Fruit fly (Drosophila melanogaster) whole organism, pupa: ENCODE data around the gene CG12239.

Experiments used
- CG10348 ChIP-seq: fragments of 200-800 bp; sonication (Bioruptor generic); IDR thresholded peaks from 2 replicates; pipeline ENCODE4 v1.3.6; 2022; ENCODE audit warnings: missing biosample characterization, missing genetic modification characterization
- CG12605 ChIP-seq: fragments of 200-800 bp; sonication (Bioruptor generic); IDR thresholded peaks from 2 replicates; pipeline ENCODE4 v1.3.6; 2022; ENCODE audit warnings: missing biosample characterization, missing genetic modification characterization
- CG13204 ChIP-seq: fragments of 200-800 bp; sonication (Bioruptor generic); optimal IDR thresholded peaks from 2 replicates; lab custom pipeline; 2018; ENCODE audit warnings: missing biosample characterization, mild to moderate bottlenecking, missing genetic modification characterization, moderate library complexity
- CG14655 ChIP-seq: fragments of 200-800 bp; sonication (Bioruptor generic); optimal IDR thresholded peaks from 3 replicates; lab custom pipeline; 2017; ENCODE audit warnings: mild to moderate bottlenecking, missing biosample characterization, missing genetic modification reagents, missing genetic modification characterization
- CG15710 ChIP-seq: fragments of 200-800 bp; sonication (Bioruptor generic); optimal IDR thresholded peaks from 2 replicates; lab custom pipeline; 2018; ENCODE audit warnings: missing biosample characterization, mild to moderate bottlenecking, missing genetic modification characterization, moderate library complexity
- CG17806 ChIP-seq: fragments of 200-800 bp; sonication (Bioruptor generic); optimal IDR thresholded peaks from 2 replicates; lab custom pipeline; 2018; ENCODE audit warnings: missing biosample characterization, mild to moderate bottlenecking, missing genetic modification characterization, moderate library complexity
- CG32121 ChIP-seq: fragments of 200-800 bp; sonication (Bioruptor generic); IDR thresholded peaks from 2 replicates; pipeline ENCODE4 v1.3.6; 2022; ENCODE audit warnings: missing biosample characterization, missing genetic modification characterization
- CG34367 ChIP-seq: fragments of 200-800 bp; sonication (Bioruptor generic); optimal IDR thresholded peaks from 2 replicates; lab custom pipeline; 2018; ENCODE audit warnings: missing biosample characterization, mild to moderate bottlenecking, missing genetic modification characterization
- CG4496 ChIP-seq: fragments of 200-800 bp; sonication (Bioruptor generic); IDR thresholded peaks from 3 replicates; pipeline ENCODE4 v1.3.6; 2022; ENCODE audit warnings: missing biosample characterization, missing genetic modification characterization
- CG8159 ChIP-seq: fragments of 200-800 bp; sonication (Bioruptor generic); optimal IDR thresholded peaks from 3 replicates; lab custom pipeline; 2018; ENCODE audit warnings: missing biosample characterization, mild to moderate bottlenecking, missing genetic modification characterization, moderate library complexity
- CG8301 ChIP-seq: fragments of 200-800 bp; sonication (Bioruptor generic); optimal IDR thresholded peaks from 2 replicates; lab custom pipeline; 2018; ENCODE audit warnings: missing biosample characterization, mild to moderate bottlenecking, missing genetic modification characterization
- CG9948 ChIP-seq: fragments of 200-800 bp; sonication (Bioruptor generic); optimal IDR thresholded peaks from 2 replicates; lab custom pipeline; 2018; ENCODE audit warnings: missing biosample characterization, mild to moderate bottlenecking, missing genetic modification characterization, moderate library complexity
- D1 ChIP-seq: fragments of 200-800 bp; sonication (Bioruptor generic); optimal IDR thresholded peaks from 2 replicates; lab custom pipeline; 2018; ENCODE audit warnings: missing biosample characterization, mild to moderate bottlenecking, missing genetic modification characterization, moderate library complexity
- EcR ChIP-seq: fragments of 200-800 bp; sonication (Bioruptor generic); optimal IDR thresholded peaks from 3 replicates; lab custom pipeline; 2019; ENCODE audit warnings: missing biosample characterization, missing genetic modification characterization, mild to moderate bottlenecking, moderate library complexity, missing genetic modification reagents
- Ets98B ChIP-seq: fragments of 200-800 bp; sonication (Bioruptor generic); IDR thresholded peaks from 2 replicates; pipeline ENCODE4 v1.3.6; 2022; ENCODE audit warnings: missing biosample characterization, missing genetic modification characterization
- Pif1A ChIP-seq: fragments of 200-800 bp; sonication (Bioruptor generic); optimal IDR thresholded peaks from 3 replicates; lab custom pipeline; 2016; ENCODE audit warnings: missing biosample characterization, missing genetic modification characterization
- Pif1B ChIP-seq: fragments of 200-800 bp; sonication (Bioruptor generic); optimal IDR thresholded peaks from 3 replicates; lab custom pipeline; 2016; ENCODE audit warnings: missing biosample characterization, missing genetic modification characterization
- Snoo ChIP-seq: fragments of 200-800 bp; sonication (Bioruptor generic); optimal IDR thresholded peaks from 3 replicates; lab custom pipeline; 2017; ENCODE audit warnings: missing biosample characterization, mild to moderate bottlenecking, missing genetic modification characterization, inconsistent platforms
- fd96Ca ChIP-seq: fragments of 200-800 bp; sonication (Bioruptor generic); IDR thresholded peaks from 3 replicates; pipeline ENCODE4 v1.3.6; 2022; ENCODE audit warnings: missing biosample characterization, missing genetic modification characterization
- gl ChIP-seq: fragments of 200-800 bp; sonication (Bioruptor generic); optimal IDR thresholded peaks from 2 replicates; lab custom pipeline; 2018; ENCODE audit warnings: missing biosample characterization, mild to moderate bottlenecking, missing genetic modification characterization
- rn ChIP-seq: fragments of 200-800 bp; sonication (Bioruptor generic); IDR thresholded peaks from 2 replicates; pipeline ENCODE4 v1.3.6; 2022; ENCODE audit warnings: missing biosample characterization, missing genetic modification characterization

CG12239 gene

DNA sequence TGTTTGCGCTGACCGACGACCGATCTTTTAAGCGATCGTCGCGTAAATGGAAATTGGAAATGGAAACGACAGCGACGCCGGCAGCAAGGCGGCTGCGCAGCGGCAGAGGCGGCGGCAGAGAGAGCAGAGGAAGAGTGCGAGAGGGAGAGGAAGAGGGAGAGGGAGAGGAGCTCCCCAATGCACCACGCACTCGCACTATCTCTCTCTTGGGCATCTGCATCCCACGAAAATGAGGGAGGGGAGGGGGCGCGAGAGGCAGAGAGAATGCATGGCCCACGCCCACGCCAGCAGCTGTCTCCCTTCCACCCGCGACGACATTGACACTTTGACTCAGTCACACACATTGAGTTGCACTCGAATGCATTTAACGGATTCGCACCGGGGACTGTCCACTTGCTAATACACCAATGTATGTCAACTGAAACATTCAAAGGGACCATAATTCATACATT, 21.2 kb upstream of the CG12239 start, which contains the start of gene CG3097:
CG3097 (minus strand) TSS at position 51 of the 452 bp plus-strand sequence.
- TF ChIP-seq rn (GFP tag; lab: Robert Waterston, UW) (no peak), fd96Ca (peak; percentile 42; the same call in 1 of the 3 replicates), CG13204 (peak; percentile 43), Ets98B (peak; percentile 47; the same call in 1 of the 2 replicates), CG14655 (GFP tag; lab: Kevin White, UChicago) (no peak), CG4496 (GFP tag; lab: Robert Waterston, UW) (peak; percentile 36; the same call in 1 of the 3 replicates), EcR (peak; percentile 44), Pif1A (GFP tag; lab: Kevin White, UChicago) (peak; percentile 7)

DNA sequence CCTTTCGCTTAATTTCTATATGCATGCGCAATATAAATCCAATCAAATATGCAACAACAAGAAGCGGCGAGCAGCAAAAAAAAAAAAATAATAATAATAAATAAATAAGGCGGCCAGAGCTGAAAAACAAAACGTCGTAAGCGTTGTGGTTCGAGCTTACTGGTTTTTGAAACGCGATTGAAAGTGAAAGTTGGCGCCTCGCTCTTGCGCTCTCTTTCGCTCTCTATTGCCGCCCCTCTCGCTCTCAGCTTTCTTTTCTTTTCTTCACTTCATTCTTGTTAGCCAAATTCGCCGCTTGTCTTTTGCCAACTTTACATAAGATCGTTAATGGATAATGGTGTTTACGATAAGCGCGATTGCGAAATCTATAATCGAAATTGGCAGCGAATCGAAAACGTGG, 19.5 kb upstream of the CG12239 start:
- no peak for TF ChIP-seq gl (tag; lab: Kevin White, UChicago)
- TF ChIP-seq CG8301 (tag; lab: Kevin White, UChicago), result no peak
- no peak for TF ChIP-seq CG9948 (tag; lab: Kevin White, UChicago)
- TF ChIP-seq CG32121 (GFP tag; lab: Robert Waterston, UW), result no peak
- TF ChIP-seq EcR, result no peak
- no peak for TF ChIP-seq Pif1A (GFP tag; lab: Kevin White, UChicago)
- no peak for TF ChIP-seq CG12605
- TF ChIP-seq Ets98B, result no peak
- no peak for TF ChIP-seq CG13204
- TF ChIP-seq rn (GFP tag; lab: Robert Waterston, UW), result no peak
- no peak for TF ChIP-seq CG17806 (tag; lab: Kevin White, UChicago)
- no peak for TF ChIP-seq CG10348 (GFP tag; lab: Robert Waterston, UW)
- TF ChIP-seq CG14655 (GFP tag; lab: Kevin White, UChicago), result no peak
- no peak for TF ChIP-seq Pif1B (GFP tag; lab: Kevin White, UChicago)
- no peak for TF ChIP-seq CG8159 (tag; lab: Kevin White, UChicago)
- TF ChIP-seq CG4496 (GFP tag; lab: Robert Waterston, UW), result no peak
- TF ChIP-seq fd96Ca, result no peak
- no peak for TF ChIP-seq D1
- no peak for TF ChIP-seq CG15710 (tag; lab: Kevin White, UChicago)
- TF ChIP-seq CG34367 (tag; lab: Kevin White, UChicago), result no peak

DNA sequence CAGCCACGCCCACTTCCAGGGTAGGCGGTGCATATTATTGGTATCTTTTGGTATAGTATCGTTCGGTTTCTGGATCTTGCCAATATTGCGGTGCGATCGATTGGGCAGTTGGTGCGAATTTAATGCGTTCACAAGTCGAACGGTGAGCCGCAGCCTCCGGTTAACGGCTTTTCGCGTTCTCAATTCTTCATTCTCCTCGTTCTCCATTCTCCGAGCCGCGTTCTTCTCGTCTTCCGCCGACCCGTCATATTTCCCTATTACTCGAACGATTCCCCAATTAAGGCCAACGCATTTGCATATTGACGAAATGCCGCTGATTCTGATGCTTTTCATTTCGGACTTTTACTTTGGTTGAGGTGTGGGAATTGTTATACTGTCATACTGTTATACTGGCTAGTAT, 15.4 kb upstream of the CG12239 start, which contains the start of gene CG42264:
CG42264 (minus strand) TSS at position 101 of the 400 bp plus-strand sequence.
- TF ChIP-seq Pif1A (GFP tag; lab: Kevin White, UChicago) (no peak), EcR (no peak), D1 (no peak)

DNA sequence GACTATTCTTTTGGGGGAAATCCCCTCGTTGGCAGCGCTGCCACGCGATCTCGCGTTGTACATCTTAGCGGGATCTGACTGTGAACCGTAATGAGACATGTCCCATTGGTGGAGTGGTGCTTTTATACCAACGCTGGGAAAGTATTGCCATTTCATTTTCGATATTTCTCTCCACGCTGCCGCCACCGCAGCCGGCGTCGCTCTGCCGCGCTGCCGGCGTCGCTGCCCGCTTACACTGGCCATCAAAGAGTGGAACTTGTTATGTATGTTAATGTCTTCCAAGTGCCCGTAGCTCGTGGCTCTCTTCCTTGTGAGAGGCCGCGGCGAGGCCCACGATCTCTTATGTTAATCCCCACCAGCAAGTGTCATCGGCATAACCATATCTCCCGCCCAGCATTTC, 10.4 kb upstream of the CG12239 start, which contains the start of gene CG3108:
CG3108 (minus strand) TSS at position 101 of the 400 bp plus-strand sequence.
- no peak for TF ChIP-seq fd96Ca
- TF ChIP-seq rn (GFP tag; lab: Robert Waterston, UW), result no peak
- TF ChIP-seq CG8301 (tag; lab: Kevin White, UChicago), result no peak
- TF ChIP-seq D1, result no peak
- no peak for TF ChIP-seq Snoo (tag; lab: Kevin White, UChicago)
- no peak for TF ChIP-seq CG15710 (tag; lab: Kevin White, UChicago)
- TF ChIP-seq Ets98B, result no peak

DNA sequence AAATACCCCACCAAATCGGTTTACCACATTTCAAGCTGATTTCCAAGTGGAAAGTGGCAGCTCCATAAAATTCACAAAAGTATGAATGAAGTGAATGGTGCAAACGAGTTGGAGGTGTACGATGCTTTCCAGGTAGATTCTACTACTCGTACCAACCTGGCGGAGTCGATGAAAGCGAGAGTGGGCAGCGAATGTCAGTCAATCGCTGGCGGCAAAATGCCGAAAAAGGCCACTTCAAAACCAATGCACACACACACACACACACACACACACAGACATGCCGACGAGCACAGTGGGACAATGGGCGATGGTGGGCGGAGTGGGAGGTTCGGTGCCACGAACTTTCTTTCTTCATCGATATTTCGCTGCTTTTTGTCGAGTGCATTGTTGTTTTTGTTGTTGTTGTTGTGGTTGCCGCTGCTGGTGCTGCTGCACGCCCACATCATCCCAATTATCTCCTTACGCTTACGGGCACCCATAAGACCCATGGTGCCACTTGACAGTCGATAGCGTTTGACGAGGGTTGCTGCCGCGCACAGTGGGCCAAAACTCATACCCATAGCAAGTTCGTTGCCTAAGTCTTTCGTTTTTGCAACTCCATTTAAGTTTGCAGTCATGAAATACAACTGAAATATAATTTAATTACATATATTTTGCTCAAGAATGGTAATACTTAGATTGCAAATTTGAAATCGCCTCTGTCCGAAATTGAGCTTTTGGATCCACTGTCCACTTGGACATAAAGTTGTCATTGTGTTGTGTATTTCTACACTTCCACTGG, 8.5 kb upstream of the CG12239 start:
- no peak for TF ChIP-seq CG12605
- peak; percentile 58 for TF ChIP-seq CG32121 (GFP tag; lab: Robert Waterston, UW)
- no peak for TF ChIP-seq D1
- peak; percentile 52 for TF ChIP-seq CG14655 (GFP tag; lab: Kevin White, UChicago)
- TF ChIP-seq CG34367 (tag; lab: Kevin White, UChicago), result peak; percentile 40
- peak; percentile 6 for TF ChIP-seq CG13204
- peak; percentile 70 for TF ChIP-seq Snoo (tag; lab: Kevin White, UChicago)
- peak; percentile 43 for TF ChIP-seq CG8301 (tag; lab: Kevin White, UChicago)
- TF ChIP-seq CG9948 (tag; lab: Kevin White, UChicago), result peak; percentile 50
- TF ChIP-seq CG4496 (GFP tag; lab: Robert Waterston, UW), result peak; percentile 65; the same call in 2 of the 3 replicates
- TF ChIP-seq CG17806 (tag; lab: Kevin White, UChicago), result no peak
- no peak for TF ChIP-seq CG10348 (GFP tag; lab: Robert Waterston, UW)
- TF ChIP-seq Ets98B, result peak; percentile 71
- peak; percentile 66 for TF ChIP-seq Pif1B (GFP tag; lab: Kevin White, UChicago)
- peak; percentile 78 for TF ChIP-seq fd96Ca
- TF ChIP-seq CG8159 (tag; lab: Kevin White, UChicago), result peak; percentile 49
- TF ChIP-seq Pif1A (GFP tag; lab: Kevin White, UChicago), result peak; percentile 56
- peak; percentile 41 for TF ChIP-seq CG15710 (tag; lab: Kevin White, UChicago)

DNA sequence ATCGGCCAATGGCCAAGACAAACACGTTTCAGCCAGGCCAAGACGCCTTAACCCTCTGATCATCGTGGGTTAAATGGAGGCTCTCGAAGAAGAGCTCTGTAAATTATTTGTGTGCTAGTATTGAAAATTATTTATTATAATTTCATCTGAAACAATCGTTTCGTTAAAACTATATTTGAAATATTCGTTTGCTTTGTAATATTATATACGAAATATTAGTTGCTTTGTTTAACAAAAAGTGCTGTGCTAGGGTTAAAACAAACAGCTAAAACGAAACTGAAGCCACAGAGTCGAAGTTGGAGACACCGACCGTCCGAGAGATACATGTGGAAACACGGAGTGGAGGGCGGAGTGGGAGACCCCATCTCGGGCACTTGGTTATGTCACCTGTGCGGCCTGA, 5.4 kb upstream of the CG12239 start:
- TF ChIP-seq Pif1A (GFP tag; lab: Kevin White, UChicago) (peak; percentile 83), Pif1B (GFP tag; lab: Kevin White, UChicago) (peak; percentile 68), D1 (no peak), CG14655 (GFP tag; lab: Kevin White, UChicago) (peak; percentile 11), CG9948 (tag; lab: Kevin White, UChicago) (peak; percentile 47), CG8301 (tag; lab: Kevin White, UChicago) (no peak), CG17806 (tag; lab: Kevin White, UChicago) (no peak), CG15710 (tag; lab: Kevin White, UChicago) (peak; percentile 48), rn (GFP tag; lab: Robert Waterston, UW) (0 out of 2 replicates have a peak, but pooled peaks have one; percentile 45), CG32121 (GFP tag; lab: Robert Waterston, UW) (peak; percentile 87), EcR (no peak), CG12605 (peak; percentile 82), CG4496 (GFP tag; lab: Robert Waterston, UW) (peak; percentile 84), CG8159 (tag; lab: Kevin White, UChicago) (no peak), CG10348 (GFP tag; lab: Robert Waterston, UW) (0 out of 2 replicates have a peak, but pooled peaks have one; percentile 10), Ets98B (peak; percentile 84), fd96Ca (peak; percentile 77)
